In the genomic region with DNA sequence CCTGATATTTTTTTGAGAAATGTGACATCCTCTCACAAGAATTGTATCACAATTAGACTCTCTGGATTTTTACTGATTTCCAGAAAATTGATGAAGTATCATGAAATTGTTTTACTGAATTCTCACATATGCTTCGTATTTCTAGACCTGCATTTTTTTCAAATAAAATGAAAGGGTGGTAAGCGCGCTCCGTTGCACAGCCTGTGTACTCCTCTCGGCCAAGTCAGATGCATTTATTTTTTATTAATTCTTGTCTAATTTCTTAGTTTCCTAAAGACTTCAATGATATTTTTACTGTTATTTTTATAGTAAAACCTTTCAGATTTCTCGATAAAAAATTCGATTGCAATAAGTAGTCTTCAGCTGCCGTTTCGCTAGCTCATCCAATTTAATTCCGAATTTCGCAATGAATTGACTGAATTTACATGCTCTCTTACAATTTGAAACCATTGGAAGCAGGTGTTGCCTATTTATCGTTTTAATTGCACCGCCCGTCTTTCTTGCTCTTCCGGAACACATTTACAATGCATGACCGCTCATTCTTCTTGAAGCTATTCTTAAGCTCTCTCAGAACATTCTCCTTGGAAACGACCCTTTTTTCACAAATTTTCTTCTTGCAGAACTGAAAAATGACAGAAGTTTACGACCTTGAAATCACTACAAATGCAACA, we compare ENCODE assay signal across 2 worm cellular contexts.
A peak's percentile ranks its signal among the peaks of the same experiment; 100 is the strongest.
TF ChIP-seq lines count a peak whose summit lies in the region.

A gene (plus strand): TSS at position 621 of the 671 bp plus-strand sequence.

TF ChIP-seq in whole organism, L1 larva, 84 proteins besides CTCF, POLR2A, EP300 and RAD21 (continued from another document):
- TF ChIP-seq pag-3 (tag; optimal IDR thresholded peaks at IDR 0.05; lab: Kevin White, UChicago; ENCODE audit: borderline replicate concordance, insufficient read depth) (no peak), nhr-90 (tag; optimal IDR thresholded peaks at IDR 0.05; lab: Kevin White, UChicago; ENCODE audit: poor library complexity) (peak; percentile 37), dsc-1 (tag; optimal IDR thresholded peaks at IDR 0.05; lab: Kevin White, UChicago) (peak; percentile 69), xbp-1 (tag; optimal IDR thresholded peaks at IDR 0.05; lab: Kevin White, UChicago) (peak; percentile 46), elt-2 (tag; optimal IDR thresholded peaks at IDR 0.05; lab: Kevin White, UChicago) (no peak), irx-1 (tag; optimal IDR thresholded peaks at IDR 0.05; lab: Kevin White, UChicago) (peak; percentile 41), egl-27 (tag; optimal IDR thresholded peaks at IDR 0.05; lab: Kevin White, UChicago) (no peak), nhr-85 (tag; lab: Kevin White, UChicago) (peak; percentile 32), ama-1 (optimal IDR thresholded peaks at IDR 0.05; lab: Kevin White, UChicago) (no peak), nhr-84 (tag; optimal IDR thresholded peaks at IDR 0.05; lab: Kevin White, UChicago) (no peak), nhr-20 (tag; optimal IDR thresholded peaks at IDR 0.05; lab: Kevin White, UChicago) (peak; percentile 60), lin-39 (tag; optimal IDR thresholded peaks at IDR 0.05; lab: Kevin White, UChicago) (no peak), rnt-1 (tag; optimal IDR thresholded peaks at IDR 0.05; lab: Kevin White, UChicago) (peak; percentile 58), lsy-2 (tag; optimal IDR thresholded peaks at IDR 0.05; lab: Kevin White, UChicago) (peak; percentile 46 to 53), vab-15 (tag; optimal IDR thresholded peaks at IDR 0.05; lab: Kevin White, UChicago) (no peak), fos-1 (tag; optimal IDR thresholded peaks at IDR 0.05; lab: Kevin White, UChicago) (no peak), ztf-4 (tag; optimal IDR thresholded peaks at IDR 0.05; lab: Kevin White, UChicago) (no peak), hlh-17 (GFP tag; optimal IDR thresholded peaks at IDR 0.05; lab: Kevin White, UChicago; ENCODE audit: borderline replicate concordance) (no peak), ceh-63 (GFP tag; optimal IDR thresholded peaks at IDR 0.05; lab: Kevin White, UChicago) (no peak), snpc-4 (tag; optimal IDR thresholded peaks at IDR 0.05; lab: Kevin White, UChicago) (peak; percentile 0), dpl-1 (GFP tag; optimal IDR thresholded peaks at IDR 0.05; lab: Kevin White, UChicago) (peak; percentile 33 to 74 (median 65)), tbx-2 (tag; optimal IDR thresholded peaks at IDR 0.05; lab: Kevin White, UChicago) (peak; percentile 37), ceh-88 (GFP tag; IDR thresholded peaks at IDR 0.05; lab: Robert Waterston, UW) (no peak), ztf-11 (tag; optimal IDR thresholded peaks at IDR 0.05; lab: Kevin White, UChicago) (no peak), nhr-76 (tag; optimal IDR thresholded peaks at IDR 0.05; lab: Kevin White, UChicago) (no peak), aha-1 (tag; optimal IDR thresholded peaks at IDR 0.05; lab: Kevin White, UChicago) (no peak), elt-3 (tag; optimal IDR thresholded peaks at IDR 0.05; lab: Kevin White, UChicago) (no peak), swsn-7 (tag; optimal IDR thresholded peaks at IDR 0.05; lab: Kevin White, UChicago) (peak; percentile 57), efl-3 (GFP tag; optimal IDR thresholded peaks at IDR 0.05; lab: Kevin White, UChicago) (no peak), pax-3 (tag; optimal IDR thresholded peaks at IDR 0.05; lab: Kevin White, UChicago) (no peak), mef-2 (tag; optimal IDR thresholded peaks at IDR 0.05; lab: Kevin White, UChicago) (no peak), nhr-71 (tag; optimal IDR thresholded peaks at IDR 0.05; lab: Kevin White, UChicago) (peak; percentile 66), Y116A8C.19 (tag; optimal IDR thresholded peaks at IDR 0.05; lab: Kevin White, UChicago; ENCODE audit: borderline replicate concordance) (no peak), unc-130 (tag; optimal IDR thresholded peaks at IDR 0.05; lab: Kevin White, UChicago) (no peak), zag-1 (tag; optimal IDR thresholded peaks at IDR 0.05; lab: Kevin White, UChicago) (no peak), sptf-1 (tag; optimal IDR thresholded peaks at IDR 0.05; lab: Kevin White, UChicago) (no peak), lin-15B (tag; optimal IDR thresholded peaks at IDR 0.05; lab: Kevin White, UChicago) (peak; percentile 57), blmp-1 (tag; optimal IDR thresholded peaks at IDR 0.05; lab: Kevin White, UChicago) (peak; percentile 37), egl-13 (tag; optimal IDR thresholded peaks at IDR 0.05; lab: Kevin White, UChicago) (peak; percentile 26), snu-23 (GFP tag; optimal IDR thresholded peaks at IDR 0.05; lab: Kevin White, UChicago) (peak; percentile 56), mep-1 (tag; optimal IDR thresholded peaks at IDR 0.05; lab: Kevin White, UChicago) (peak; percentile 63), F16B12.6 (tag; optimal IDR thresholded peaks at IDR 0.05; lab: Kevin White, UChicago) (no peak)

TF ChIP-seq in whole organism, L2 larva, 48 proteins besides CTCF, POLR2A, EP300 and RAD21 (continued from another document):
- TF ChIP-seq skn-1 (tag; optimal IDR thresholded peaks at IDR 0.05; lab: Kevin White, UChicago) (no peak), unc-55 (GFP tag; optimal IDR thresholded peaks at IDR 0.05; lab: Kevin White, UChicago) (no peak), ztf-4 (tag; optimal IDR thresholded peaks at IDR 0.05; lab: Kevin White, UChicago) (no peak), lin-11 (tag; optimal IDR thresholded peaks at IDR 0.05; lab: Kevin White, UChicago) (no peak), nhr-10 (tag; optimal IDR thresholded peaks at IDR 0.05; lab: Kevin White, UChicago) (no peak), sma-9 (GFP tag; optimal IDR thresholded peaks at IDR 0.05; lab: Kevin White, UChicago) (peak; percentile 31), sma-9 (tag; optimal IDR thresholded peaks at IDR 0.05; lab: Kevin White, UChicago) (no peak), gmeb-1 (tag; optimal IDR thresholded peaks at IDR 0.05; lab: Kevin White, UChicago) (peak; percentile 35), ZK546.5 (tag; optimal IDR thresholded peaks at IDR 0.05; lab: Kevin White, UChicago) (no peak), sma-3 (GFP tag; optimal IDR thresholded peaks at IDR 0.05; lab: Kevin White, UChicago) (peak; percentile 8), nhr-25 (tag; optimal IDR thresholded peaks at IDR 0.05; lab: Kevin White, UChicago) (peak; percentile 35), F13H6.1 (tag; optimal IDR thresholded peaks at IDR 0.05; lab: Kevin White, UChicago) (no peak), dmd-4 (tag; optimal IDR thresholded peaks at IDR 0.05; lab: Kevin White, UChicago) (no peak), nhr-129 (tag; optimal IDR thresholded peaks at IDR 0.05; lab: Kevin White, UChicago) (no peak)
